Fruit fly (Drosophila melanogaster) whole organism, embryonic: ENCODE data around the gene ppk.

Experiments used
- Atf6 ChIP-seq: fragments of 200-800 bp; sonication (Bioruptor generic); IDR thresholded peaks from 2 replicates; pipeline ENCODE4 v1.3.6; 2022; ENCODE audit warnings: missing biosample characterization, missing genetic modification characterization
- CG10274 ChIP-seq: fragments of 200-800 bp; sonication (Bioruptor generic); optimal IDR thresholded peaks from 3 replicates; lab custom pipeline; 2017; ENCODE audit warnings: missing biosample characterization, mild to moderate bottlenecking, missing genetic modification characterization
- CG10462 ChIP-seq: fragments of 200-800 bp; sonication (Bioruptor generic); optimal IDR thresholded peaks from 2 replicates; lab custom pipeline; 2016; ENCODE audit warnings: missing biosample characterization, missing genetic modification characterization
- CG11504 ChIP-seq: fragments of 200-800 bp; sonication (Bioruptor generic); optimal IDR thresholded peaks from 3 replicates; lab custom pipeline; 2019; ENCODE audit warnings: missing biosample characterization, mild to moderate bottlenecking, missing genetic modification characterization, moderate library complexity
- CG12942 ChIP-seq: fragments of 200-800 bp; sonication (Bioruptor generic); optimal IDR thresholded peaks from 3 replicates; lab custom pipeline; 2016; ENCODE audit warnings: missing biosample characterization, missing genetic modification characterization
- CG13894 ChIP-seq: fragments of 200-800 bp; sonication (Bioruptor generic); optimal IDR thresholded peaks from 3 replicates; lab custom pipeline; 2018; ENCODE audit warnings: missing biosample characterization, mild to moderate bottlenecking, missing genetic modification characterization, moderate library complexity
- CG1602 ChIP-seq: fragments of 200-800 bp; sonication (Bioruptor generic); optimal IDR thresholded peaks from 3 replicates; lab custom pipeline; 2016; ENCODE audit warnings: missing biosample characterization, missing genetic modification characterization
- CG31224 ChIP-seq: fragments of 200-800 bp; sonication (Bioruptor generic); IDR thresholded peaks from 2 replicates; pipeline ENCODE4 v1.3.6; 2022; ENCODE audit warnings: missing biosample characterization, missing genetic modification characterization
- CG32532 ChIP-seq: fragments of 200-800 bp; sonication (Bioruptor generic); IDR thresholded peaks from 2 replicates; pipeline ENCODE4 v1.3.6; 2022; ENCODE audit warnings: missing biosample characterization, missing genetic modification characterization
- CG3407 ChIP-seq: fragments of 200-800 bp; sonication (Bioruptor generic); optimal IDR thresholded peaks from 2 replicates; lab custom pipeline; 2018; ENCODE audit warnings: missing biosample characterization, mild to moderate bottlenecking, missing genetic modification characterization
- CG34422 ChIP-seq: fragments of 200-800 bp; sonication (Bioruptor generic); IDR thresholded peaks from 3 replicates; pipeline ENCODE4 v1.3.6; 2022; ENCODE audit warnings: missing biosample characterization, missing genetic modification characterization
- CG3726 ChIP-seq: fragments of 200-800 bp; sonication (Bioruptor generic); IDR thresholded peaks from 3 replicates; pipeline ENCODE4, ENCODE4 v1.3.6; 2022; ENCODE audit warnings: missing biosample characterization, missing genetic modification characterization
- CG43689 ChIP-seq: fragments of 200-800 bp; sonication (Bioruptor generic); IDR thresholded peaks from 2 replicates; pipeline ENCODE4 v1.3.6; 2022; ENCODE audit warnings: missing biosample characterization, missing genetic modification characterization
- CG6813 ChIP-seq: fragments of 200-800 bp; sonication (Bioruptor generic); optimal IDR thresholded peaks from 2 replicates; lab custom pipeline; 2017; ENCODE audit warnings: missing biosample characterization, missing genetic modification characterization, mild to moderate bottlenecking, moderate library complexity, missing genetic modification reagents
- CG9797 ChIP-seq: fragments of 200-800 bp; sonication (Bioruptor generic); optimal IDR thresholded peaks from 3 replicates; lab custom pipeline; 2018; ENCODE audit warnings: missing biosample characterization, mild to moderate bottlenecking, missing genetic modification characterization
- CG9817 ChIP-seq: fragments of 200-800 bp; sonication (Bioruptor generic); optimal IDR thresholded peaks from 2 replicates; lab custom pipeline; 2018; ENCODE audit warnings: missing biosample characterization, mild to moderate bottlenecking, missing genetic modification characterization, moderate library complexity
- D19A ChIP-seq: fragments of 200-800 bp; optimal IDR thresholded peaks from 3 replicates; lab custom pipeline; 2019; ENCODE audit warnings: missing biosample characterization, mild to moderate bottlenecking, missing genetic modification characterization, moderate library complexity
- Deaf1 ChIP-seq: fragments of 200-800 bp; optimal IDR thresholded peaks from 3 replicates; lab custom pipeline; 2019; ENCODE audit warnings: missing biosample characterization, mild to moderate bottlenecking, missing genetic modification characterization, moderate library complexity
- Eip74EF ChIP-seq, 2 experiments: fragments of 200-800 bp in 1 of 2; fragments of >200 bp in 1 of 2; sonication (Bioruptor generic) in 1 of 2; optimal IDR thresholded peaks; 2 replicates each; lab custom pipeline; 2017 to 2019; ENCODE audit warnings: missing biosample characterization in 2 of 2, missing genetic modification characterization in 2 of 2, mild to moderate bottlenecking in 1 of 2, moderate library complexity in 1 of 2
- H15 ChIP-seq: fragments of 200-800 bp; sonication (Bioruptor generic); IDR thresholded peaks from 3 replicates; pipeline ENCODE4 v1.3.6; 2022; ENCODE audit warnings: missing biosample characterization, missing genetic modification characterization
- Jarid2 ChIP-seq: fragments of 200-800 bp; sonication (Bioruptor generic); optimal IDR thresholded peaks from 3 replicates; lab custom pipeline; 2017; ENCODE audit warnings: mild to moderate bottlenecking, missing biosample characterization, missing genetic modification reagents, missing genetic modification characterization
- Lpt ChIP-seq: fragments of >200 bp; optimal IDR thresholded peaks from 2 replicates; lab custom pipeline; 2018; ENCODE audit warnings: missing biosample characterization, missing genetic modification characterization
- NC2α ChIP-seq: fragments of 200-800 bp; sonication (Bioruptor generic); optimal IDR thresholded peaks from 2 replicates; lab custom pipeline; 2016; ENCODE audit warnings: missing biosample characterization, missing genetic modification characterization
- Poxn ChIP-seq: fragments of 200-800 bp; sonication (Bioruptor generic); IDR thresholded peaks from 2 replicates; pipeline ENCODE4 v1.3.6; 2022; ENCODE audit warnings: missing biosample characterization, missing genetic modification characterization
- Ravus ChIP-seq: fragments of 200-800 bp; sonication (Bioruptor generic); IDR thresholded peaks from 2 replicates; pipeline ENCODE4 v1.3.6; 2022; ENCODE audit warnings: missing biosample characterization, missing genetic modification characterization
- Rfx ChIP-seq: fragments of 200-800 bp; sonication (Bioruptor generic); IDR thresholded peaks from 2 replicates; pipeline ENCODE4 v1.3.6; 2022; ENCODE audit warnings: missing biosample characterization, missing genetic modification characterization
- Sin3A ChIP-seq: fragments of >200 bp; optimal IDR thresholded peaks from 2 replicates; lab custom pipeline; 2018
- Sox102F ChIP-seq: fragments of 200-800 bp; sonication (Bioruptor generic); optimal IDR thresholded peaks from 2 replicates; lab custom pipeline; 2018; ENCODE audit warnings: missing biosample characterization, mild to moderate bottlenecking, missing genetic modification characterization, moderate library complexity
- abd-A ChIP-seq: fragments of 200-800 bp; sonication (Bioruptor generic); optimal IDR thresholded peaks from 3 replicates; lab custom pipeline; 2019; ENCODE audit warnings: missing biosample characterization, mild to moderate bottlenecking, missing genetic modification characterization, moderate library complexity
- ato ChIP-seq: fragments of 200-800 bp; sonication (Bioruptor generic); IDR thresholded peaks from 2 replicates; pipeline ENCODE4 v1.3.6; 2022; ENCODE audit warnings: missing biosample characterization, missing genetic modification characterization; ENCODE audit not compliant: partially characterized antibody
- br ChIP-seq: fragments of >200 bp; optimal IDR thresholded peaks from 2 replicates; lab custom pipeline; 2017
- chinmo ChIP-seq: fragments of 200-800 bp; sonication (Bioruptor generic); IDR thresholded peaks from 4 replicates; pipeline ENCODE4 v1.3.6; 2022; ENCODE audit warnings: missing biosample characterization, missing genetic modification characterization; ENCODE audit not compliant: partially characterized antibody
- chm ChIP-seq: fragments of 200-800 bp; sonication (Bioruptor generic); IDR thresholded peaks from 2 replicates; pipeline ENCODE4 v1.3.6; 2022; ENCODE audit warnings: missing biosample characterization, missing genetic modification characterization
- dmrt11E ChIP-seq: fragments of 200-800 bp; sonication (Bioruptor generic); optimal IDR thresholded peaks from 3 replicates; lab custom pipeline; 2018; ENCODE audit warnings: missing biosample characterization, mild to moderate bottlenecking, missing genetic modification characterization, moderate library complexity
- gcm2 ChIP-seq: fragments of 200-800 bp; sonication (Bioruptor generic); optimal IDR thresholded peaks from 2 replicates; lab custom pipeline; 2016; ENCODE audit warnings: missing biosample characterization, missing genetic modification characterization
- hb ChIP-seq: fragments of 200-800 bp; sonication (Bioruptor generic); IDR thresholded peaks from 3 replicates; pipeline ENCODE4 v1.3.6; 2022; ENCODE audit warnings: missing biosample characterization, missing genetic modification characterization; ENCODE audit not compliant: partially characterized antibody
- hbn ChIP-seq: fragments of 200-800 bp; sonication (Bioruptor generic); IDR thresholded peaks from 2 replicates; pipeline ENCODE4 v1.3.6; 2022; ENCODE audit warnings: missing biosample characterization, missing genetic modification characterization; ENCODE audit not compliant: partially characterized antibody
- lov ChIP-seq, 2 experiments: fragments of 200-800 bp in 1 of 2; fragments of >200 bp in 1 of 2; sonication (Bioruptor generic) in 1 of 2; IDR thresholded peaks in 1 of 2; optimal IDR thresholded peaks in 1 of 2; 2 replicates in 1 of 2; 3 replicates in 1 of 2; pipeline versions ENCODE4 v1.3.6 to Lab custom; 2017 to 2022; ENCODE audit warnings: missing biosample characterization in 1 of 2, missing genetic modification characterization in 1 of 2
- maf-S ChIP-seq: fragments of 200-800 bp; sonication (Bioruptor generic); optimal IDR thresholded peaks from 2 replicates; lab custom pipeline; 2016; ENCODE audit warnings: missing biosample characterization, missing genetic modification characterization
- pfk ChIP-seq: fragments of 200-800 bp; sonication (Bioruptor generic); optimal IDR thresholded peaks from 2 replicates; lab custom pipeline; 2018; ENCODE audit warnings: missing biosample characterization, mild to moderate bottlenecking, missing genetic modification characterization, moderate library complexity
- prd ChIP-seq, 3 experiments: fragments of >200 bp in 2 of 3; fragments of 200-800 bp in 1 of 3; sonication (Bioruptor generic) in 1 of 3; optimal IDR thresholded peaks in 2 of 3; IDR thresholded peaks in 1 of 3; 2 replicates in 2 of 3; 3 replicates in 1 of 3; pipeline versions ENCODE4 v1.3.6 to Lab custom; 2017 to 2022; ENCODE audit warnings: missing biosample characterization in 1 of 3, missing genetic modification characterization in 1 of 3
- repo ChIP-seq: fragments of 200-800 bp; sonication (Bioruptor generic); optimal IDR thresholded peaks from 2 replicates; lab custom pipeline; 2016; ENCODE audit warnings: missing biosample characterization, missing genetic modification characterization
- tap ChIP-seq: fragments of 200-800 bp; optimal IDR thresholded peaks from 3 replicates; lab custom pipeline; 2019; ENCODE audit warnings: missing biosample characterization, mild to moderate bottlenecking, missing genetic modification characterization, moderate library complexity
- tio ChIP-seq: fragments of 200-800 bp; sonication (Bioruptor generic); optimal IDR thresholded peaks from 2 replicates; lab custom pipeline; 2017; ENCODE audit warnings: missing biosample characterization, missing genetic modification characterization, inconsistent platforms
- toy ChIP-seq: fragments of 200-800 bp; sonication (Bioruptor generic); IDR thresholded peaks from 2 replicates; pipeline ENCODE4 v1.3.6; 2022; ENCODE audit warnings: missing biosample characterization, missing genetic modification characterization
- vfl ChIP-seq: fragments of 200-800 bp; sonication (Bioruptor generic); optimal IDR thresholded peaks from 2 replicates; lab custom pipeline; 2016; ENCODE audit warnings: missing biosample characterization, missing genetic modification characterization
- wek ChIP-seq: fragments of 200-800 bp; sonication (Bioruptor generic); optimal IDR thresholded peaks from 3 replicates; lab custom pipeline; 2018; ENCODE audit warnings: missing biosample characterization, mild to moderate bottlenecking, missing genetic modification characterization, moderate library complexity
- wor ChIP-seq: fragments of 200-800 bp; sonication (Bioruptor generic); IDR thresholded peaks from 2 replicates; pipeline ENCODE4 v1.3.6; 2022; ENCODE audit warnings: missing biosample characterization, missing genetic modification characterization
- z ChIP-seq: fragments of 200-800 bp; sonication (Bioruptor generic); IDR thresholded peaks from 3 replicates; pipeline ENCODE4 v1.3.6; 2022; ENCODE audit warnings: missing biosample characterization, missing genetic modification characterization

Gene ppk

DNA sequence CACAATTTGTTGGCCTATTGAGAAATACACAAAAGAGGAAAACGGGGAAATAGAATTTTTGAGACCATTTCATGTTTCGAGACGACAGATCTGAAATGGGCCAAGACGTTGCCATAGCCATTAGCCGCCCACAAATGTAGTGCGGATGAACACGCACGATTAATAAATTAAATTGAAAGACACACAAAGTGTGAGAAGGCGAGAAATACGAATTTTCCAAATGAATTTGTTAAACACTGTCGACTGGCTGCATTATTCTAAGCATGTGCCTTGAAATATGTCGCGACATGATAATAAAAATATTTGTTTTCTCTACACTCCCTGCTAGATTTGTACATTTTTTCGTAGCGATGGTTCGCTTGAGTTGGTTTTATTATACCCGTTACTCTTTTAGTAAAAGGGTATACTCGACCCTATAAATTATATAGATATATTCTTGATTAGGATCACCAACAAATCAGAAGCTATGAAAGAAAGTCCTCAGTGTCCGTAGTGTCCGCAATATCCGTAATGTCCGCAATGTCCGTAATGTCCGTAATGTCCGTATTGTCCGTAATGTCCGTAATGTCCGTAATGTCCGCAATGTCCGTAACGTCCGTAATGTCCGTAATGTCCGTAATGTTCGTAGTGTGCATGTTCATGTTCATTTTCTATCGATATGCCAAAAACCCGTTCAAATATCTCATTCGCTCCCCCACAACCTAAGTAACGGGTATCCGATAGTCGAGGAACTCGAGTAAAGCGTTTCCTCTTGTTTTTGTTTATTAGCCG lies 4.3 kb downstream of the ppk start (continued):
- TF ChIP-seq CG9797 (GFP tag; lab: Kevin White, UChicago) (no peak), CG12942 (GFP tag; lab: Kevin White, UChicago) (no peak), ato (GFP tag; lab: Robert Waterston, UW) (no peak), wek (GFP tag; lab: Kevin White, UChicago) (no peak), Eip74EF (GFP tag; optimal IDR thresholded peaks at IDR 0.05; lab: Kevin White, UChicago) (peak in 1 of 2 experiments; percentile 47), chinmo (GFP tag; lab: Robert Waterston, UW) (no peak), CG31224 (0 out of 2 replicates have a peak, but pooled peaks have one; percentile 29), CG32532 (peak; percentile 16; the same call in 1 of the 2 replicates), CG43689 (GFP tag; lab: Robert Waterston, UW) (no peak), vfl (GFP tag; lab: Kevin White, UChicago) (no peak), CG34422 (GFP tag; lab: Robert Waterston, UW) (no peak), pfk (GFP tag; lab: Kevin White, UChicago) (no peak), hbn (GFP tag; lab: Robert Waterston, UW) (no peak), D19A (tag; lab: Kevin White, UChicago) (peak; percentile 14), abd-A (tag; lab: Kevin White, UChicago) (peak; percentile 9), tio (peak; percentile 46), maf-S (no peak), Jarid2 (no peak), CG13894 (tag; lab: Kevin White, UChicago) (no peak), CG10462 (GFP tag; lab: Kevin White, UChicago) (no peak), dmrt11E (peak; percentile 25), Poxn (0 out of 2 replicates have a peak, but pooled peaks have one; percentile 25), chm (GFP tag; lab: Robert Waterston, UW) (no peak), Lpt (GFP tag; lab: Kevin White, UChicago) (no peak), prd (optimal IDR thresholded peaks at IDR 0.05; lab: Kevin White, UChicago) (no peak), prd (GFP tag; IDR thresholded peaks at IDR 0.05; lab: Robert Waterston, UW) (peak; percentile 52), CG6813 (GFP tag; lab: Kevin White, UChicago) (peak; percentile 3), Ravus (no peak), H15 (GFP tag; lab: Robert Waterston, UW) (no peak), repo (GFP tag; lab: Kevin White, UChicago) (peak; percentile 7), CG3407 (GFP tag; lab: Kevin White, UChicago) (no peak), tap (tag; lab: Kevin White, UChicago) (no peak), wor (GFP tag; lab: Robert Waterston, UW) (no peak), CG3726 (GFP tag; lab: Robert Waterston, UW) (no peak), CG9817 (tag; lab: Kevin White, UChicago) (no peak), Rfx (GFP tag; lab: Robert Waterston, UW) (peak; percentile 54), br (lab: Kevin White, UChicago) (no peak), gcm2 (no peak), Atf6 (GFP tag; lab: Robert Waterston, UW) (peak; percentile 48; the same call in 1 of the 2 replicates), Sox102F (peak; percentile 27), lov (optimal IDR thresholded peaks at IDR 0.05; lab: Kevin White, UChicago) (no peak), lov (GFP tag; IDR thresholded peaks at IDR 0.05; lab: Robert Waterston, UW) (no peak), toy (GFP tag; lab: Robert Waterston, UW) (no peak), hb (GFP tag; lab: Robert Waterston, UW) (no peak), CG10274 (GFP tag; lab: Kevin White, UChicago) (peak; percentile 40), z (GFP tag; lab: Robert Waterston, UW) (no peak), NC2α (GFP tag; lab: Kevin White, UChicago) (peak; percentile 3), Sin3A (lab: Kevin White, UChicago) (no peak), CG11504 (tag; lab: Kevin White, UChicago) (peak; percentile 51), Deaf1 (no peak), CG1602 (GFP tag; lab: Kevin White, UChicago) (peak; percentile 25)
